Worm (Caenorhabditis elegans) whole organism, L4 larva: ENCODE results near the gene haf-2.

Experiments
- F26F4.8 ChIP-seq: fragments of 200-800 bp; sonication (Bioruptor generic); conservative IDR thresholded peaks from 2 replicates; pipeline ENCODE4 v1.3.6; 2022; ENCODE audit warnings: missing genetic modification characterization, missing compliant biosample characterization
- T20F7.1 ChIP-seq: fragments of 200-800 bp; sonication (Bioruptor generic); optimal IDR thresholded peaks from 2 replicates; lab custom pipeline; 2018; ENCODE audit warnings: mild to moderate bottlenecking, missing genetic modification characterization, missing compliant biosample characterization
- Y5F2A.4 ChIP-seq: fragments of 200-800 bp; sonication (Bioruptor generic); optimal IDR thresholded peaks from 2 replicates; lab custom pipeline; 2018; ENCODE audit warnings: mild to moderate bottlenecking, missing genetic modification characterization, missing compliant biosample characterization
- aha-1 ChIP-seq: fragments of 150-350 bp; peaks from one replicate; lab custom pipeline; 2014; ENCODE audit warnings: missing biosample characterization, missing genetic modification characterization
- attf-4 ChIP-seq: sonication (generic microtip); optimal IDR thresholded peaks from 3 replicates; lab custom pipeline; 2017; ENCODE audit warnings: missing biosample characterization, missing genetic modification characterization
- ceh-20 ChIP-seq: fragments of 200-800 bp; sonication (Bioruptor generic); IDR thresholded peaks from 2 replicates; pipeline ENCODE4 v1.3.6; 2022; ENCODE audit warnings: missing genetic modification reagents, missing genetic modification characterization, missing compliant biosample characterization
- ceh-32 ChIP-seq: sonication (generic microtip); optimal IDR thresholded peaks from 2 replicates; lab custom pipeline; 2016; ENCODE audit warnings: mild to moderate bottlenecking, missing genetic modification characterization, missing compliant biosample characterization; ENCODE audit not compliant: poor library complexity
- cey-2 ChIP-seq: sonication (generic microtip); optimal IDR thresholded peaks from 3 replicates; lab custom pipeline; 2017; ENCODE audit warnings: missing genetic modification characterization, mild to moderate bottlenecking, missing compliant biosample characterization, antibody characterized with exemption, borderline replicate concordance; ENCODE audit not compliant: insufficient read depth
- daf-12 ChIP-seq: fragments of 150-350 bp; optimal IDR thresholded peaks from 2 replicates; lab custom pipeline; 2014; ENCODE audit warnings: missing biosample characterization, missing genetic modification reagents, missing genetic modification characterization
- dmd-6 ChIP-seq: fragments of 200-800 bp; sonication (Bioruptor generic); IDR thresholded peaks from 2 replicates; pipeline ENCODE4 v1.3.6; 2022; ENCODE audit warnings: missing genetic modification reagents, missing genetic modification characterization, missing compliant biosample characterization
- dve-1 ChIP-seq: sonication (generic microtip); optimal IDR thresholded peaks from 2 replicates; lab custom pipeline; 2017; ENCODE audit warnings: antibody characterized with exemption, mild to moderate bottlenecking, missing genetic modification characterization, missing compliant biosample characterization; ENCODE audit not compliant: insufficient read depth
- hmg-1.1 ChIP-seq: fragments of 200-800 bp; sonication (Bioruptor generic); IDR thresholded peaks from 2 replicates; pipeline ENCODE4 v1.3.6; 2022; ENCODE audit warnings: missing genetic modification reagents, missing genetic modification characterization, missing compliant biosample characterization
- lim-7 ChIP-seq: fragments of 200-800 bp; sonication (Bioruptor generic); IDR thresholded peaks from 2 replicates; pipeline ENCODE4 v1.3.6; 2022; ENCODE audit warnings: missing genetic modification characterization, missing compliant biosample characterization
- lsy-2 ChIP-seq, 2 experiments: fragments of 150-350 bp in 1 of 2; sonication (generic microtip) in 1 of 2; optimal IDR thresholded peaks; 2 replicates each; lab custom pipeline; 2014 to 2017; ENCODE audit warnings: missing biosample characterization in 2 of 2, missing genetic modification characterization in 2 of 2
- mdt-29 ChIP-seq: fragments of 200-800 bp; sonication (Bioruptor generic); IDR thresholded peaks from 2 replicates; pipeline ENCODE4 v1.3.6; 2022; ENCODE audit warnings: missing genetic modification reagents, missing genetic modification characterization, missing compliant biosample characterization
- mep-1 ChIP-seq: fragments of 150-350 bp; sonication (generic microtip); optimal IDR thresholded peaks from 3 replicates; lab custom pipeline; 2014; ENCODE audit warnings: missing biosample characterization, missing genetic modification characterization
- nhr-42 ChIP-seq: fragments of 200-800 bp; sonication (Bioruptor generic); IDR thresholded peaks from 2 replicates; pipeline ENCODE4 v1.3.6; 2022; ENCODE audit warnings: missing genetic modification characterization, missing compliant biosample characterization
- nhr-77 ChIP-seq: fragments of 150-350 bp; optimal IDR thresholded peaks from 2 replicates; lab custom pipeline; 2014; ENCODE audit warnings: missing biosample characterization, missing genetic modification characterization
- snpc-1.2 ChIP-seq: fragments of 200-800 bp; sonication (Bioruptor generic); IDR thresholded peaks from 2 replicates; pipeline ENCODE4 v1.3.6; 2022; ENCODE audit warnings: missing genetic modification reagents, missing genetic modification characterization, missing compliant biosample characterization
- spr-3 ChIP-seq: fragments of 200-800 bp; sonication (Bioruptor generic); optimal IDR thresholded peaks from 2 replicates; lab custom pipeline; 2018; ENCODE audit warnings: mild to moderate bottlenecking, missing genetic modification characterization, missing compliant biosample characterization
- tag-97 ChIP-seq: fragments of 200-800 bp; sonication (Bioruptor generic); IDR thresholded peaks from 2 replicates; pipeline ENCODE4 v1.3.6; 2022; ENCODE audit warnings: missing genetic modification characterization, missing compliant biosample characterization
- zfp-2 ChIP-seq: sonication (generic microtip); optimal IDR thresholded peaks from 2 replicates; lab custom pipeline; 2016; ENCODE audit warnings: mild to moderate bottlenecking, missing genetic modification characterization, missing compliant biosample characterization

The haf-2 gene

DNA sequence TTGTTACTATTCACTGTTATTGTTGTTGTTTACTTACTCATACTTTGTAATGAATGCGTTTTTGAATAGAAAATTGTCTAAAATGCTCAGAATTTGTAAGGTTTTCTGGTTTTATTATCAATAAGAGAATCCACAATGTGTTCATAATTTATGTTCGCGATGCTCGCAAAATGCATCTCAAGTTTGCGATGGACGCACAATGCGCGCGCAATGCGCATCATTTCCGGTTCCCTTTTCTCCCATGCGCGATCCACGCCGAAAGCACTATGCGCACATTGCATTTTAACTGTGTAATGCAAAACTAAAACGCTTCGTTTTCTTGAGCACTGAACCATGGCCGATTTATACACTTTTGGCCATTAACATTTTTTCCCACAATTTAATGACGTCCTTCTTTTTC lies 36.8 kb downstream of the haf-2 start (continued):
- TF ChIP-seq tag-97 (GFP tag; lab: Robert Waterston, UW) (no peak), F26F4.8 (0 out of 2 replicates have a peak, but pooled peaks have one; percentile 41)

DNA sequence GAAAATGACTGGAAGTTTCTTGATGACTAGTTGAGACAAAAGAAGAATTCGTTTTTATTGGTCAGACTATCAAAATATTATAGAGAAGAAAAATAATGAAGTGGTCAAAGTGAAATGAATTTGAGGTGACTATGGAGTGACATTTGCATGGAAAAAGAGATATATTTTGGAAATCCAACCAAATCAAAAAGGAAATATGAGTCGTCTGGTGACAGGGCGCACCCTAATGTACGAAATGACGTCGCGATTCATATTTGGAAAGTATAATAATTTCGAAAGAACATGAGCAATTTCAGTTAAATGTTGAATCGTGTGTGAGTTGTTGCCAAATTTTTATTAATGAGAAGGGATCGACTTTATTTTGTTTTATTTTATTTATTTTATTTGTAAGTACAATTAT lies 38.8 kb downstream of the haf-2 start, which contains the start of gene F21D12.2:
F21D12.2 (plus strand) TSS at position 301 of the 400 bp plus-strand sequence.
- no peak for TF ChIP-seq ceh-32
- TF ChIP-seq mdt-29 (GFP tag; lab: Robert Waterston, UW) = no peak
- TF ChIP-seq nhr-77 (tag; lab: Kevin White, UChicago) = no peak
- TF ChIP-seq daf-12 (tag; lab: Kevin White, UChicago) = no peak
- TF ChIP-seq hmg-1.1 (GFP tag; lab: Robert Waterston, UW) = no peak
- no peak for TF ChIP-seq Y5F2A.4 (GFP tag; lab: Kevin White, UChicago)

DNA sequence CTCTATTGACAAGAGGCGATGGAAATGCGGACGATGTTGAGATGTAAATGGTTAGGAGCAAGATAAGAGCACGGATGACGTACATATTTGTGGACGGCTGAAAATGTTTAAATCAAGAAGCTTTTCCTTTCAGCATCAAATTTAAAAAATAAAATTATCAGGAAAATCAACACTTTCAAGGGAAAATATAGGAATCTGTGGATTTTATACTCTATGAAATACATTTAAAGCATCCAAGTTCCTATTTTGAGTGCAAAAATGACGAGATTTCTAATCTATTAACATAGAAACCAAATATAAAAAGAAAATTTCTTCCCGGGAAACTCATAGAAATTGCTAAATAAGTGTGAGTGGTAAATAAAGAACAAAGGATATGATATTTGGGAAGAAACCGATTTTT lies 42.1 kb downstream of the haf-2 start, which contains the start of gene F45E12.6:
F45E12.6 (minus strand) TSS at position 101 of the 400 bp plus-strand sequence.
- TF ChIP-seq mep-1 (tag; lab: Kevin White, UChicago) (no peak), T20F7.1 (GFP tag; lab: Kevin White, UChicago) (no peak), aha-1 (tag; lab: Kevin White, UChicago) (no peak), zfp-2 (tag; lab: Kevin White, UChicago) (no peak), attf-4 (no peak), nhr-77 (tag; lab: Kevin White, UChicago) (no peak), dmd-6 (GFP tag; lab: Robert Waterston, UW) (no peak), cey-2 (tag; lab: Kevin White, UChicago) (no peak), spr-3 (GFP tag; lab: Kevin White, UChicago) (no peak), lim-7 (no peak), snpc-1.2 (GFP tag; lab: Robert Waterston, UW) (no peak), ceh-20 (GFP tag; lab: Robert Waterston, UW) (no peak), dve-1 (tag; lab: Kevin White, UChicago) (no peak)

DNA sequence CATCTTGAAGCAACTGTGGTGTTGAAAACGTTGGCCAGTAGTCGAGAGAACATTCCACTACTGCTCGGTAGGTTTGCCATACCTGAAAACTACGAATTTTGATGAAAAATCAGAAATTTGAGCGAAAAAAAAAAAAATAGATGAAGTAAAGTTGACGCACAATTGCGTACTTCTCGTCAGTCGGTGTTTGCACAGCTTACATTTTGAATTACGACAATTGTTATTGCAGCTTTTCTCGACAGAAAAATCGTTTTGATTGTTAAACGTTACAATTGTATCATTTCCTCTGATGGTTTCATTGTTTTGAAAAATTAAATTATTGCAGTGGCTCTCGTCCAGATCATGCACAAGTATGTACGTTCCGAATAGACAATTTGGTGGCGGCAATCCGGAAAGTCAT lies 46.2 kb downstream of the haf-2 start, which contains the start of the genes F45E12.5 and cnep-1:
F45E12.5 (minus strand) TSS at position 93 of the 400 bp plus-strand sequence.
cnep-1 (plus strand) TSS at position 326 of the 400 bp plus-strand sequence.
- TF ChIP-seq lsy-2 (tag; optimal IDR thresholded peaks at IDR 0.05; lab: Kevin White, UChicago) (peak in 1 of 2 experiments; percentile 34), nhr-42 (GFP tag; lab: Robert Waterston, UW) (no peak), Y5F2A.4 (GFP tag; lab: Kevin White, UChicago) (no peak), ceh-20 (GFP tag; lab: Robert Waterston, UW) (no peak)

DNA sequence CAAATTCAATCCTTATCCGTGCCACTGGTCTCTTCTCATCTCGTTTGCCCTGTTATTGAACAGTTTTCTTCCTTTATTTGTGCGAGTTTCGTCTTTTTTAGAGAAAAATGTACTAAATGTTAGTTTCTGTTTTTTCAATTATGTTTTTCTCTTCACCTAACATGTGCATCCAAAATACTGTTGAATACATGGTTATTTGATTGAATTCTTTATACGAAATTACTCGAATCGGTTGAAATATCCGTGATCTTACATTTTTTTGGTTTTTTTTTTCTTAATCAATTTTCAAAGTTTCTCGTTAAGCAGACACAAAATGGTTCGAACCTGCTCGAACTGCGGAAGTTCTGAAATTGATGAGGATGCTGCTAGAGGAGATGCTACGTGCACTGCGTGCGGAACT lies 50.7 kb downstream of the haf-2 start, which contains the start of gene brf-1:
brf-1 (plus strand) TSS at position 301 of the 400 bp plus-strand sequence.
- TF ChIP-seq ceh-20 (GFP tag; lab: Robert Waterston, UW) = no peak
